Worm (Caenorhabditis elegans) whole organism, L4 larva: ENCODE measurements around the gene C41G11.1.

ENCODE experiments used
- F10B5.3 ChIP-seq: sonication (generic microtip); optimal IDR thresholded peaks from 2 replicates; lab custom pipeline; 2016; ENCODE audit warnings: mild to moderate bottlenecking, missing genetic modification characterization, missing compliant biosample characterization
- F26F4.8 ChIP-seq: fragments of 200-800 bp; sonication (Bioruptor generic); conservative IDR thresholded peaks from 2 replicates; pipeline ENCODE4 v1.3.6; 2022; ENCODE audit warnings: missing genetic modification characterization, missing compliant biosample characterization
- F37D6.2 ChIP-seq: sonication (generic microtip); optimal IDR thresholded peaks from 2 replicates; lab custom pipeline; 2016; ENCODE audit warnings: mild to moderate bottlenecking, missing genetic modification characterization, missing compliant biosample characterization
- F44E2.7 ChIP-seq: fragments of 200-800 bp; sonication (Bioruptor generic); IDR thresholded peaks from 2 replicates; pipeline ENCODE4 v2.1.2; 2022; ENCODE audit warnings: missing genetic modification characterization, missing compliant biosample characterization
- R02D3.7 ChIP-seq: fragments of 150-350 bp; sonication (generic microtip); optimal IDR thresholded peaks from 3 replicates; lab custom pipeline; 2014; ENCODE audit warnings: missing biosample characterization, missing genetic modification characterization
- T20F7.1 ChIP-seq: fragments of 200-800 bp; sonication (Bioruptor generic); optimal IDR thresholded peaks from 2 replicates; lab custom pipeline; 2018; ENCODE audit warnings: mild to moderate bottlenecking, missing genetic modification characterization, missing compliant biosample characterization
- T26A8.4 ChIP-seq: fragments of 200-800 bp; sonication (Bioruptor generic); IDR thresholded peaks from 2 replicates; pipeline ENCODE4 v1.3.6; 2022; ENCODE audit warnings: missing genetic modification characterization, missing compliant biosample characterization
- Y105C5A.15 ChIP-seq: fragments of 200-800 bp; sonication (Bioruptor generic); IDR thresholded peaks from 2 replicates; pipeline ENCODE4 v1.3.6; 2022; ENCODE audit warnings: missing genetic modification characterization, missing compliant biosample characterization
- Y5F2A.4 ChIP-seq: fragments of 200-800 bp; sonication (Bioruptor generic); optimal IDR thresholded peaks from 2 replicates; lab custom pipeline; 2018; ENCODE audit warnings: mild to moderate bottlenecking, missing genetic modification characterization, missing compliant biosample characterization
- ZK337.2 ChIP-seq: fragments of 200-800 bp; sonication (Bioruptor generic); IDR thresholded peaks from 2 replicates; pipeline ENCODE4 v1.3.6; 2022; ENCODE audit warnings: missing genetic modification reagents, missing genetic modification characterization, missing compliant biosample characterization
- aha-1 ChIP-seq: fragments of 150-350 bp; peaks from one replicate; lab custom pipeline; 2014; ENCODE audit warnings: missing biosample characterization, missing genetic modification characterization
- aly-2 ChIP-seq: sonication (generic microtip); optimal IDR thresholded peaks from 2 replicates; lab custom pipeline; 2018; ENCODE audit warnings: missing biosample characterization, missing genetic modification characterization
- ama-1 ChIP-seq: fragments of 150-350 bp; optimal IDR thresholded peaks from 2 replicates; lab custom pipeline; 2014; ENCODE audit warnings: inconsistent platforms, mixed read lengths
- ceh-32 ChIP-seq: sonication (generic microtip); optimal IDR thresholded peaks from 2 replicates; lab custom pipeline; 2016; ENCODE audit warnings: mild to moderate bottlenecking, missing genetic modification characterization, missing compliant biosample characterization; ENCODE audit not compliant: poor library complexity
- ceh-62 ChIP-seq: sonication (generic microtip); optimal IDR thresholded peaks from 2 replicates; lab custom pipeline; 2017; ENCODE audit warnings: missing biosample characterization, missing genetic modification characterization
- ces-1 ChIP-seq: fragments of 150-350 bp; sonication (generic microtip); optimal IDR thresholded peaks from 4 replicates; lab custom pipeline; 2014; ENCODE audit warnings: missing biosample characterization, missing genetic modification reagents, missing genetic modification characterization
- daf-8 ChIP-seq: fragments of 200-800 bp; sonication (Bioruptor generic); IDR thresholded peaks from 2 replicates; pipeline ENCODE4 v1.3.6; 2022; ENCODE audit warnings: missing genetic modification characterization, missing compliant biosample characterization
- dmd-9 ChIP-seq: fragments of 200-800 bp; sonication (Bioruptor generic); IDR thresholded peaks from 2 replicates; pipeline ENCODE4 v1.3.6; 2022; ENCODE audit warnings: missing genetic modification reagents, missing genetic modification characterization, missing compliant biosample characterization
- duxl-1 ChIP-seq: sonication (generic microtip); optimal IDR thresholded peaks from 2 replicates; lab custom pipeline; 2016; ENCODE audit warnings: mild to moderate bottlenecking, missing genetic modification characterization, moderate library complexity, missing compliant biosample characterization; ENCODE audit not compliant: poor library complexity
- dve-1 ChIP-seq: sonication (generic microtip); optimal IDR thresholded peaks from 2 replicates; lab custom pipeline; 2017; ENCODE audit warnings: antibody characterized with exemption, mild to moderate bottlenecking, missing genetic modification characterization, missing compliant biosample characterization; ENCODE audit not compliant: insufficient read depth
- gei-8 ChIP-seq: fragments of 200-800 bp; sonication (Bioruptor generic); optimal IDR thresholded peaks from 2 replicates; lab custom pipeline; 2018; ENCODE audit warnings: mild to moderate bottlenecking, missing genetic modification characterization, missing compliant biosample characterization
- hif-1 ChIP-seq, 2 experiments: sonication (generic microtip); optimal IDR thresholded peaks; 2 replicates each; lab custom pipeline; 2016 to 2017; ENCODE audit warnings: missing compliant biosample characterization in 2 of 2, missing genetic modification characterization in 2 of 2, missing genetic modification reagents in 2 of 2, missing genotype in 2 of 2, mild to moderate bottlenecking in 1 of 2
- hmg-1.1 ChIP-seq: fragments of 200-800 bp; sonication (Bioruptor generic); IDR thresholded peaks from 2 replicates; pipeline ENCODE4 v1.3.6; 2022; ENCODE audit warnings: missing genetic modification reagents, missing genetic modification characterization, missing compliant biosample characterization
- jun-1 ChIP-seq: fragments of 150-350 bp; optimal IDR thresholded peaks from 2 replicates; lab custom pipeline; 2014; ENCODE audit warnings: missing biosample characterization, missing genetic modification reagents, missing genetic modification characterization
- lin-1 ChIP-seq: fragments of 200-800 bp; sonication (Bioruptor generic); IDR thresholded peaks from 2 replicates; pipeline ENCODE4 v1.3.6; 2022; ENCODE audit warnings: missing genetic modification reagents, missing genetic modification characterization, missing compliant biosample characterization
- lin-13 ChIP-seq: fragments of 150-350 bp; optimal IDR thresholded peaks from 2 replicates; lab custom pipeline; 2014; ENCODE audit warnings: missing biosample characterization, missing genetic modification reagents, missing genetic modification characterization
- lin-39 ChIP-seq: fragments of 150-350 bp; optimal IDR thresholded peaks from 2 replicates; lab custom pipeline; 2014; ENCODE audit warnings: missing biosample characterization, missing genetic modification reagents, missing genetic modification characterization
- mdl-1 ChIP-seq, 2 experiments: fragments of 150-350 bp in 1 of 2; sonication (generic microtip) in 1 of 2; optimal IDR thresholded peaks; 2 replicates each; lab custom pipeline; 2014 to 2017; ENCODE audit warnings: missing biosample characterization in 2 of 2, missing genetic modification characterization in 2 of 2
- mes-2 ChIP-seq: sonication (generic microtip); optimal IDR thresholded peaks from 2 replicates; lab custom pipeline; 2016; ENCODE audit warnings: missing genotype, mild to moderate bottlenecking, missing genetic modification characterization, missing compliant biosample characterization; ENCODE audit not compliant: poor library complexity, severe bottlenecking
- mxl-3 ChIP-seq: fragments of 200-800 bp; sonication (Bioruptor generic); optimal IDR thresholded peaks from 2 replicates; lab custom pipeline; 2018; ENCODE audit warnings: mild to moderate bottlenecking, missing genetic modification characterization, missing compliant biosample characterization
- nhr-111 ChIP-seq: fragments of 200-800 bp; sonication (Bioruptor generic); optimal IDR thresholded peaks from 2 replicates; lab custom pipeline; 2018; ENCODE audit warnings: mild to moderate bottlenecking, missing genetic modification characterization, missing compliant biosample characterization
- nhr-237 ChIP-seq: sonication (generic microtip); optimal IDR thresholded peaks from 2 replicates; lab custom pipeline; 2017; ENCODE audit warnings: missing biosample characterization, missing genetic modification characterization
- nhr-25 ChIP-seq: sonication (generic microtip); optimal IDR thresholded peaks from 2 replicates; lab custom pipeline; 2017; ENCODE audit warnings: missing genetic modification characterization, mild to moderate bottlenecking, missing compliant biosample characterization, antibody characterized with exemption, moderate library complexity, borderline replicate concordance; ENCODE audit not compliant: insufficient read depth
- nhr-41 ChIP-seq: fragments of 200-800 bp; sonication (Bioruptor generic); IDR thresholded peaks from 2 replicates; pipeline ENCODE4 v1.3.6; 2022; ENCODE audit warnings: missing genetic modification reagents, missing genetic modification characterization, missing compliant biosample characterization
- nhr-48 ChIP-seq: sonication (generic microtip); optimal IDR thresholded peaks from 2 replicates; lab custom pipeline; 2016; ENCODE audit warnings: mild to moderate bottlenecking, missing genetic modification characterization, missing compliant biosample characterization
- nhr-76 ChIP-seq: fragments of 150-350 bp; optimal IDR thresholded peaks from 2 replicates; lab custom pipeline; 2014; ENCODE audit warnings: missing biosample characterization, missing genetic modification characterization
- pha-4 ChIP-seq, 2 experiments: fragments of 150-350 bp in 1 of 2; fragments of 200-800 bp in 1 of 2; sonication (Bioruptor generic) in 1 of 2; IDR thresholded peaks in 1 of 2; optimal IDR thresholded peaks in 1 of 2; 2 replicates each; pipeline versions ENCODE4 v1.3.6 to Lab custom; 2014 to 2022; ENCODE audit warnings: missing genetic modification characterization in 2 of 2, missing genetic modification reagents in 2 of 2, missing biosample characterization in 1 of 2, missing compliant biosample characterization in 1 of 2
- rbr-2 ChIP-seq: sonication (generic microtip); optimal IDR thresholded peaks from 2 replicates; lab custom pipeline; 2016; ENCODE audit warnings: missing genotype, missing genetic modification characterization, missing compliant biosample characterization
- sdz-12 ChIP-seq: fragments of 200-800 bp; sonication (Bioruptor generic); optimal IDR thresholded peaks from 2 replicates; lab custom pipeline; 2018; ENCODE audit warnings: mild to moderate bottlenecking, missing genetic modification characterization, missing compliant biosample characterization
- snpc-1.2 ChIP-seq: fragments of 200-800 bp; sonication (Bioruptor generic); IDR thresholded peaks from 2 replicates; pipeline ENCODE4 v1.3.6; 2022; ENCODE audit warnings: missing genetic modification reagents, missing genetic modification characterization, missing compliant biosample characterization
- spr-1 ChIP-seq: sonication (generic microtip); optimal IDR thresholded peaks from 2 replicates; lab custom pipeline; 2016; ENCODE audit warnings: mild to moderate bottlenecking, missing genetic modification characterization, missing compliant biosample characterization
- spr-3 ChIP-seq: fragments of 200-800 bp; sonication (Bioruptor generic); optimal IDR thresholded peaks from 2 replicates; lab custom pipeline; 2018; ENCODE audit warnings: mild to moderate bottlenecking, missing genetic modification characterization, missing compliant biosample characterization
- tag-97 ChIP-seq: fragments of 200-800 bp; sonication (Bioruptor generic); IDR thresholded peaks from 2 replicates; pipeline ENCODE4 v1.3.6; 2022; ENCODE audit warnings: missing genetic modification characterization, missing compliant biosample characterization
- tra-1 ChIP-seq: fragments of 200-800 bp; sonication (Bioruptor generic); IDR thresholded peaks from 2 replicates; pipeline ENCODE4 v1.3.6; 2022; ENCODE audit warnings: missing genetic modification reagents, missing genetic modification characterization, missing compliant biosample characterization
- unc-130 ChIP-seq: sonication (generic microtip); optimal IDR thresholded peaks from 2 replicates; lab custom pipeline; 2016; ENCODE audit warnings: missing genetic modification reagents, missing genetic modification characterization, missing compliant biosample characterization
- unc-62 ChIP-seq, 3 experiments: fragments of 150-350 bp in 1 of 3; sonication (generic microtip); optimal IDR thresholded peaks in 2 of 3; peaks in 1 of 3; 1 replicate in 1 of 3; 2 replicates in 2 of 3; lab custom pipeline; 2014 to 2017; ENCODE audit warnings: missing biosample characterization in 3 of 3, missing genetic modification characterization in 3 of 3, missing genetic modification reagents in 3 of 3, missing genotype in 1 of 3
- vab-7 ChIP-seq: fragments of 200-800 bp; sonication (Bioruptor generic); IDR thresholded peaks from 2 replicates; pipeline ENCODE4 v1.3.6; 2022; ENCODE audit warnings: missing genetic modification reagents, missing genetic modification characterization, missing compliant biosample characterization
- zfp-3 ChIP-seq: fragments of 200-800 bp; sonication (Bioruptor generic); conservative IDR thresholded peaks from 2 replicates; pipeline ENCODE4 v1.3.6; 2022; ENCODE audit warnings: missing genetic modification reagents, missing genetic modification characterization, missing compliant biosample characterization
- zip-2 ChIP-seq: fragments of 150-350 bp; optimal IDR thresholded peaks from 2 replicates; lab custom pipeline; 2014; ENCODE audit warnings: missing biosample characterization, missing genetic modification characterization

C41G11.1 gene

DNA sequence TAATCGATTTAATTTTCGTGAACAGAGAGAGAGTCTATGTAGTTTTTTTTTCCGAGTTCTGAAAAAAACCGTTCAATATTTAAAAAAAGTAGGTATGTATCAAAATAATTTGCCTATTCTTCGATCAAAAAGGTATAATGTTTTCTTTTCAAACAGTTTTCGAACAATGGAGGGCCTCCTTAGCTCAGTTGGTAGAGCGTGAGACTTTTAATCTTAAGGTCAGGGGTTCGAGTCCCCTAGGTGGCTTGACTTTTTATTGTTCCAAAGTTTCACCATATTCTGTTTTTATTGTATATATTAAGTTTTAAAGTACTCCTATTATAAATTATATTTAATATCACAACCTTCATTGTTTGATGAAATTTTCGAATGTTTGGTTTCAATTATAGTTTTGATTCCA lies 6.5 kb downstream of the C41G11.1 start (continued):
- TF ChIP-seq ceh-62 (tag; lab: Kevin White, UChicago) (no peak), nhr-237 (tag; lab: Kevin White, UChicago) (no peak), nhr-111 (GFP tag; lab: Kevin White, UChicago) (peak; percentile 43), mdl-1 (tag; optimal IDR thresholded peaks at IDR 0.05; lab: Kevin White, UChicago) (no peak), F44E2.7 (GFP tag; lab: Robert Waterston, UW) (peak; percentile 86; the same call in 1 of the 2 replicates), Y105C5A.15 (peak; percentile 85), jun-1 (no peak), pha-4 (GFP tag; IDR thresholded peaks at IDR 0.05; lab: Robert Waterston, UW) (peak; percentile 79; the same call in 1 of the 2 replicates), pha-4 (tag; optimal IDR thresholded peaks at IDR 0.05; lab: Kevin White, UChicago) (no peak), aha-1 (tag; lab: Kevin White, UChicago) (peak; percentile 34), unc-130 (GFP tag; lab: Kevin White, UChicago) (peak; percentile 67), snpc-1.2 (GFP tag; lab: Robert Waterston, UW) (peak; percentile 87), spr-1 (tag; lab: Kevin White, UChicago) (peak; percentile 27), lin-39 (tag; lab: Kevin White, UChicago) (no peak), nhr-41 (no peak; the same call in 1 of the 2 replicates), F37D6.2 (no peak), tra-1 (GFP tag; lab: Robert Waterston, UW) (peak; percentile 79), lin-13 (GFP tag; lab: Kevin White, UChicago) (peak; percentile 12), unc-62 (GFP tag; optimal IDR thresholded peaks at IDR 0.05 in 1 of 2; lab: Kevin White, UChicago) (no peak), unc-62 (tag; optimal IDR thresholded peaks at IDR 0.05; lab: Kevin White, UChicago) (no peak), mes-2 (peak; percentile 67), zfp-3 (no peak; the same call in 1 of the 2 replicates), dmd-9 (GFP tag; lab: Robert Waterston, UW) (0 out of 2 replicates have a peak, but pooled peaks have one; percentile 19), nhr-25 (tag; lab: Kevin White, UChicago) (no peak), R02D3.7 (tag; lab: Kevin White, UChicago) (no peak), ZK337.2 (GFP tag; lab: Robert Waterston, UW) (no peak), nhr-48 (peak; percentile 11), hif-1 (tag; optimal IDR thresholded peaks at IDR 0.05; lab: Kevin White, UChicago) (no peak), spr-3 (peak; percentile 46), F26F4.8 (GFP tag; lab: Robert Waterston, UW) (peak; percentile 93), gei-8 (no peak), F10B5.3 (tag; lab: Kevin White, UChicago) (no peak), ces-1 (GFP tag; lab: Kevin White, UChicago) (no peak), ceh-32 (tag; lab: Kevin White, UChicago) (no peak), zip-2 (tag; lab: Kevin White, UChicago) (peak; percentile 59), lin-1 (GFP tag; lab: Robert Waterston, UW) (peak; percentile 59; the same call in 1 of the 2 replicates), rbr-2 (tag; lab: Kevin White, UChicago) (no peak), aly-2 (tag; lab: Kevin White, UChicago) (no peak), hmg-1.1 (GFP tag; lab: Robert Waterston, UW) (peak; percentile 42; the same call in 1 of the 2 replicates), mxl-3 (GFP tag; lab: Kevin White, UChicago) (no peak), daf-8 (GFP tag; lab: Robert Waterston, UW) (no peak), tag-97 (GFP tag; lab: Robert Waterston, UW) (no peak), sdz-12 (peak; percentile 12), Y5F2A.4 (GFP tag; lab: Kevin White, UChicago) (peak; percentile 14), T26A8.4 (GFP tag; lab: Robert Waterston, UW) (peak; percentile 59), ama-1 (no peak), nhr-76 (no peak), duxl-1 (tag; lab: Kevin White, UChicago) (peak; percentile 56), dve-1 (tag; lab: Kevin White, UChicago) (peak; percentile 44), T20F7.1 (GFP tag; lab: Kevin White, UChicago) (no peak), vab-7 (GFP tag; lab: Robert Waterston, UW) (peak; percentile 87)
